Worm (Caenorhabditis elegans) whole organism, early embryonic: ENCODE results near the gene W04E12.3.
"Not testable (repeated sequence)": the region's sequence is repeated elsewhere in the genome, so short reads cannot be mapped to it uniquely, and the experiment has no call there.

Experiments used
- B0310.2 ChIP-seq: sonication (generic microtip); optimal IDR thresholded peaks from 2 replicates; lab custom pipeline; 2016; ENCODE audit warnings: mild to moderate bottlenecking, missing genetic modification characterization, missing compliant biosample characterization
- F13C5.2 ChIP-seq: sonication (generic microtip); optimal IDR thresholded peaks from 2 replicates; lab custom pipeline; 2017; ENCODE audit warnings: mild to moderate bottlenecking, missing genetic modification characterization, inconsistent platforms, missing compliant biosample characterization
- aly-1 ChIP-seq: sonication (generic microtip); optimal IDR thresholded peaks from 2 replicates; lab custom pipeline; 2016; ENCODE audit warnings: missing genetic modification characterization, missing compliant biosample characterization
- ama-1 ChIP-seq: fragments of 150-350 bp; optimal IDR thresholded peaks from 2 replicates; lab custom pipeline; 2014
- ceh-13 ChIP-seq: fragments of 200-800 bp; sonication (Bioruptor generic); optimal IDR thresholded peaks from 2 replicates; lab custom pipeline; 2018; ENCODE audit warnings: mild to moderate bottlenecking, missing genetic modification characterization, missing compliant biosample characterization
- ceh-36 ChIP-seq: sonication (generic microtip); optimal IDR thresholded peaks from 2 replicates; lab custom pipeline; 2016; ENCODE audit warnings: missing genetic modification characterization, inconsistent platforms, missing compliant biosample characterization
- ets-7 ChIP-seq: sonication (generic microtip); optimal IDR thresholded peaks from 2 replicates; lab custom pipeline; 2016; ENCODE audit warnings: missing genotype, missing genetic modification characterization, missing compliant biosample characterization
- flt-1 ChIP-seq: fragments of 200-800 bp; sonication (Bioruptor generic); IDR thresholded peaks from 2 replicates; pipeline ENCODE4 v1.3.6; 2022; ENCODE audit warnings: missing genetic modification characterization, missing compliant biosample characterization
- hmbx-1 ChIP-seq: sonication (generic microtip); optimal IDR thresholded peaks from 2 replicates; lab custom pipeline; 2016; ENCODE audit warnings: mild to moderate bottlenecking, missing genetic modification characterization, missing compliant biosample characterization
- hmg-4 ChIP-seq: fragments of 200-800 bp; sonication (Bioruptor generic); optimal IDR thresholded peaks from 2 replicates; lab custom pipeline; 2018; ENCODE audit warnings: mild to moderate bottlenecking, missing genetic modification characterization, missing compliant biosample characterization
- hnd-1 ChIP-seq: sonication (generic microtip); optimal IDR thresholded peaks from 2 replicates; lab custom pipeline; 2016; ENCODE audit warnings: missing genetic modification characterization, missing compliant biosample characterization
- pes-1 ChIP-seq: fragments of 200-800 bp; sonication (Bioruptor generic); IDR thresholded peaks from 2 replicates; pipeline ENCODE4 v1.3.6; 2022; ENCODE audit warnings: missing genetic modification reagents, missing genetic modification characterization, missing compliant biosample characterization
- scrt-1 ChIP-seq: fragments of 200-800 bp; sonication (Bioruptor generic); IDR thresholded peaks from 2 replicates; pipeline ENCODE4 v1.3.6; 2022; ENCODE audit warnings: missing genetic modification characterization, missing compliant biosample characterization
- sea-1 ChIP-seq: fragments of 200-800 bp; sonication (Bioruptor generic); conservative IDR thresholded peaks from 2 replicates; pipeline ENCODE4 v1.3.6; 2022; ENCODE audit warnings: missing genetic modification characterization, missing compliant biosample characterization
- tbx-11 ChIP-seq: fragments of 200-800 bp; sonication (Bioruptor generic); IDR thresholded peaks from 2 replicates; pipeline ENCODE4 v1.3.6; 2022; ENCODE audit warnings: missing genetic modification characterization, missing compliant biosample characterization
- tbx-37 ChIP-seq: fragments of 200-800 bp; sonication (Bioruptor generic); conservative IDR thresholded peaks from 2 replicates; pipeline ENCODE4 v1.3.6; 2022; ENCODE audit warnings: missing genetic modification reagents, missing genetic modification characterization, missing compliant biosample characterization
- tra-4 ChIP-seq: sonication (generic microtip); optimal IDR thresholded peaks from 2 replicates; lab custom pipeline; 2017; ENCODE audit warnings: missing genetic modification characterization, missing compliant biosample characterization

The W04E12.3 gene

DNA sequence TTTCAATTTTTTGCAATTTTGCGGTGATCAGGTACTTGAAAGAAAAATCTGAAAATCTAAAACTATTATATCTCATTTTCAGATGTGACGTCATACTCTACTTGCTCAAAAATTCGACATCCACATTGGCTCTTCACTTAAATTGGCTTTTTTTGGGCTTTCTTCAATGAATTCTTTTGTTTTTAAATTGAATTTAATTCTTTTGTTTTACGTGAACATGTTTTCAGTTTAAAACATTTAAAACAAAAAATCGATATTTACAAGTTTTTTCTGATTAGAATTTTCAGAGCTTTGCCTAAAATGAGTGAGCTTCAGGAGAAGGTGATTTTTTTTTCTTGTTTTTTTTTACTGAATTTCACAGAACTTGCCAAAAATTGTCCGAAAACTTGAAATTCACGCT, at the start of gene W04E12.3:
W04E12.3 (plus strand) TSS at position 301 of the 400 bp plus-strand sequence.
- TF ChIP-seq scrt-1 (GFP tag; lab: Robert Waterston, UW) (no peak), sea-1 (GFP tag; lab: Robert Waterston, UW) (no peak), flt-1 (GFP tag; lab: Robert Waterston, UW) (no peak)

DNA sequence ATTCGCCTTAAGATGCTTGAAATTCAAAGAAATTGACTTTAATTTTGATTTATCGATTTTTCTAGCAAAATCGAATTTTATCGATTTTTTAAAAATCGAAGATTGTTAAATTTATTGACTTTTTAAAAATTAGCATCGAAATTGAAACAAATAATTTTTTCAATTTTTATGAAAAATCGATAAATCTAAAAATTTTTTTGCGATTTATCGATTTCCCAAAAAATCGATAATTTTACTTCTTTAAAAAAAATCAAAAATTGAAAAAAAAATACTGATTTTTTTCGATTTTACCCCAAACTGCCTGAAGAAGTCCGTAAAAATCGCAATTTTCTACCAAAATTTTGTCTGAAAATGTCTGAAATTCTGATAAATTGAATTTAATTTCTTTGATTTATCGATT, 49.8 kb upstream of the W04E12.3 start:
- TF ChIP-seq hmg-4 (GFP tag; lab: Kevin White, UChicago) (no peak), pes-1 (GFP tag; lab: Robert Waterston, UW) (no peak)

- no peak for TF ChIP-seq F13C5.2 (tag; lab: Kevin White, UChicago)
- TF ChIP-seq ets-7 (tag; lab: Kevin White, UChicago) = no peak
- no peak for TF ChIP-seq tbx-37
- TF ChIP-seq aly-1 (tag; lab: Kevin White, UChicago) = no peak
- TF ChIP-seq hnd-1 (tag; lab: Kevin White, UChicago) = no peak
- no peak for TF ChIP-seq tbx-11 (GFP tag; lab: Robert Waterston, UW)
- TF ChIP-seq ama-1 (lab: Kevin White, UChicago) = no peak
- no peak for TF ChIP-seq scrt-1 (GFP tag; lab: Robert Waterston, UW)
- TF ChIP-seq pes-1 (GFP tag; lab: Robert Waterston, UW) = no peak
- no peak for TF ChIP-seq tra-4
- no peak for TF ChIP-seq hmg-4 (GFP tag; lab: Kevin White, UChicago)
- TF ChIP-seq flt-1 (GFP tag; lab: Robert Waterston, UW) = no peak
- TF ChIP-seq ceh-13 (GFP tag; lab: Kevin White, UChicago) = no peak
- no peak for TF ChIP-seq B0310.2 (tag; lab: Kevin White, UChicago)
- TF ChIP-seq hmbx-1 (tag; lab: Kevin White, UChicago) = no peak
- TF ChIP-seq sea-1 (GFP tag; lab: Robert Waterston, UW) = no peak
These were observed 44.2 kb upstream of the W04E12.3 start, which contains the start of the genes Y43F8C.13 and ani-3 for ce11 chrV:19697348-19698172. Y43F8C.13 (minus strand) TSS chrV:19697398. ani-3 (plus strand) TSS chrV:19697732.

DNA sequence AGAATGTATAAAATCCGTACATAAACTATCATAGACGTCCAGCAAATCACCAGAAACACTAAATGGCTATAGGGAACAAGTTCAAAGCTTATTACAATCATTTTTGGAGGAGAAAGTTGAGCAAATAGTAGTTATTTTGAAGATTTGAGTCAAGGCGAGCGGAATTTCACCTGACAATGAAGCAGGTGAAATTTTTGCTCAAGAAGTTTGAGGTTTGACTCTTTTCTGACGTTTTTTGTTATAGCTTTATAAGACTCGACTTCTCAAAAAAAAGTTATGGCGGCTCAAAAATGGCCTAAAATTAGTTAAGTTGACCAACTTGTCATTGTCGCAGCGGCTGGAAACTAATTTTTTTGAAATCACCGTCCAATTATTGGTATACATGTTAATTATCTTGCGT, 32.9 kb upstream of the W04E12.3 start, which contains the start of gene srv-3:
srv-3 (minus strand) TSS at position 101 of the 400 bp plus-strand sequence.
- no peak for TF ChIP-seq ceh-36 (tag; lab: Kevin White, UChicago)
- TF ChIP-seq sea-1 (GFP tag; lab: Robert Waterston, UW) = no peak
- no peak for TF ChIP-seq aly-1 (tag; lab: Kevin White, UChicago)
- no peak for TF ChIP-seq hmg-4 (GFP tag; lab: Kevin White, UChicago)
- TF ChIP-seq F13C5.2 (tag; lab: Kevin White, UChicago) = no peak
- no peak for TF ChIP-seq flt-1 (GFP tag; lab: Robert Waterston, UW)
- TF ChIP-seq hmbx-1 (tag; lab: Kevin White, UChicago) = no peak
- no peak for TF ChIP-seq hnd-1 (tag; lab: Kevin White, UChicago)
- no peak for TF ChIP-seq pes-1 (GFP tag; lab: Robert Waterston, UW)
- TF ChIP-seq ets-7 (tag; lab: Kevin White, UChicago) = no peak
- TF ChIP-seq B0310.2 (tag; lab: Kevin White, UChicago) = no peak

ce11 chrV:19710514-19710913, 31.2 kb upstream of the W04E12.3 start, which contains the start of gene Y43F8C.15:
Y43F8C.15 (minus strand) TSS chrV:19710614.
- not testable (repeated sequence) for TF ChIP-seq tbx-11 (GFP tag; lab: Robert Waterston, UW); ceh-13 (GFP tag; lab: Kevin White, UChicago); tbx-37

DNA sequence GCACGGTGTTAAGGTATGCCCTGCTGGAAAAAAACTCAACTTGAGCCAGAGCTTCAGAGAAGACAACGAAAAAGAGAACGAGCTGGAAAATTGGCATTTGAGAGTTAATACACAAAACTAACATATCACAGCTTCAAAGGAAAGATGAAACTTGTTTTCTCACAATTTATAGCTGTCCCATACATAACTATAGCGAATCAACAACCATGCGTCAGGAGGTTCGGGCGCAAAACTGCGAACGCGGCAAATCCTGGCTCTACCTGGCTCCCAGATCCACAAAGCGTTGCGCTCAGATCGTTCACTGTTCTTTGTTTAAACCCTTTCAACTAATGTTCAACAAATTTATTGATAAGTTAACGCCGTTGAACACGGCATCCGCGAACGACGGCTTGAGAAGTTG, 30.1 kb upstream of the W04E12.3 start, which contains the start of gene Y43F8C.23:
Y43F8C.23 (minus strand) TSS at position 101 of the 400 bp plus-strand sequence.
- TF ChIP-seq scrt-1 (GFP tag; lab: Robert Waterston, UW); F13C5.2 (tag; lab: Kevin White, UChicago); pes-1 (GFP tag; lab: Robert Waterston, UW): not testable (repeated sequence)

DNA sequence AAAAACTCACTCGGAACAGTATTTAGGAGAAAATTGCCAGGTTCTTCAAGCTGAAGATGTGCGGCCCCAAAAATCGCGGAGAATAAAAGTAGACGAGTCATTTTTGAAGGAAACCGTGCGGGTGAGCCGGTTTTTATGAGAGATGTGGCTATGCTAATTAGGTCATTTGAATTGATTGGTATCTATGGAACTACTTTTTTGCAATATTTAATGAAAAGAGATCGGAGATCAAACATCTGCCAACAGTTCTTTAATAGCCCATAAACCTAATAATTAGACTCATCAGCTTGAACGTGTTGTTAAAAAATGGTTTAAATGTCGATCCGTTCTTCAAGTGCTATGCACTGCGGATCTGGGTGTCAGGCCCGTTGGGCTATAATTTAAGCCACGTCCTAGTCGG, 26.3 kb upstream of the W04E12.3 start, which contains the start of gene Y43F8C.16:
Y43F8C.16 (minus strand) TSS at position 101 of the 400 bp plus-strand sequence.
- TF ChIP-seq F13C5.2 (tag; lab: Kevin White, UChicago) (no peak), ama-1 (lab: Kevin White, UChicago) (no peak), tbx-37 (no peak), ceh-36 (tag; lab: Kevin White, UChicago) (no peak), tra-4 (no peak), ceh-13 (GFP tag; lab: Kevin White, UChicago) (no peak), tbx-11 (GFP tag; lab: Robert Waterston, UW) (no peak), sea-1 (GFP tag; lab: Robert Waterston, UW) (no peak), aly-1 (tag; lab: Kevin White, UChicago) (no peak), B0310.2 (tag; lab: Kevin White, UChicago) (no peak), pes-1 (GFP tag; lab: Robert Waterston, UW) (no peak), hmbx-1 (tag; lab: Kevin White, UChicago) (no peak), hnd-1 (tag; lab: Kevin White, UChicago) (no peak)

ce11 chrV:19715847-19716246, 25.9 kb upstream of the W04E12.3 start, which contains the start of gene Y43F8C.17:
Y43F8C.17 (plus strand) TSS chrV:19716147.
- no peak for TF ChIP-seq ceh-36 (tag; lab: Kevin White, UChicago)
